Worm (Caenorhabditis elegans) whole organism, L2 larva: Measurements from ENCODE around the gene C38D9.2.
"Not testable (repeated sequence)": the region's sequence is repeated elsewhere in the genome, so short reads cannot be mapped to it uniquely, and the experiment has no call there.

Experiments
- C34F6.9 ChIP-seq: fragments of 150-350 bp; optimal IDR thresholded peaks from 2 replicates; lab custom pipeline; 2014; ENCODE audit warnings: missing biosample characterization, missing genetic modification characterization
- R02D3.7 ChIP-seq: fragments of 150-350 bp; optimal IDR thresholded peaks from 2 replicates; lab custom pipeline; 2014; ENCODE audit warnings: missing biosample characterization, missing genetic modification characterization
- Y55F3AM.14 ChIP-seq: fragments of 200-800 bp; sonication (Bioruptor generic); optimal IDR thresholded peaks from 2 replicates; lab custom pipeline; 2018; ENCODE audit warnings: mild to moderate bottlenecking, missing genetic modification characterization, missing compliant biosample characterization
- ZK546.5 ChIP-seq: sonication (generic microtip); optimal IDR thresholded peaks from 2 replicates; lab custom pipeline; 2017; ENCODE audit warnings: missing biosample characterization, missing genetic modification characterization
- aly-2 ChIP-seq: fragments of 150-350 bp; optimal IDR thresholded peaks from 2 replicates; lab custom pipeline; 2014; ENCODE audit warnings: missing biosample characterization, missing genetic modification characterization
- blmp-1 ChIP-seq: sonication (generic microtip); optimal IDR thresholded peaks from 2 replicates; lab custom pipeline; 2017; ENCODE audit warnings: missing genetic modification characterization, mild to moderate bottlenecking, missing compliant biosample characterization, antibody characterized with exemption, moderate library complexity; ENCODE audit not compliant: insufficient read depth
- ceh-16 ChIP-seq: fragments of 150-350 bp; optimal IDR thresholded peaks from 2 replicates; lab custom pipeline; 2014; ENCODE audit warnings: missing biosample characterization, missing genetic modification characterization
- ceh-82 ChIP-seq: fragments of 150-350 bp; optimal IDR thresholded peaks from 2 replicates; lab custom pipeline; 2014; ENCODE audit warnings: missing biosample characterization, missing genetic modification characterization
- dmd-4 ChIP-seq: sonication (generic microtip); optimal IDR thresholded peaks from 2 replicates; lab custom pipeline; 2017; ENCODE audit warnings: missing biosample characterization, missing genetic modification characterization
- elt-1 ChIP-seq: fragments of 150-350 bp; optimal IDR thresholded peaks from 2 replicates; lab custom pipeline; 2014; ENCODE audit warnings: missing biosample characterization, missing genetic modification characterization
- elt-3 ChIP-seq: sonication (generic microtip); optimal IDR thresholded peaks from 2 replicates; lab custom pipeline; 2017; ENCODE audit warnings: missing biosample characterization, missing genetic modification characterization
- fos-1 ChIP-seq: fragments of 150-350 bp; optimal IDR thresholded peaks from 2 replicates; lab custom pipeline; 2014; ENCODE audit warnings: missing biosample characterization, missing genetic modification characterization
- lin-11 ChIP-seq: fragments of 150-350 bp; sonication (generic microtip); optimal IDR thresholded peaks from 2 replicates; lab custom pipeline; 2014; ENCODE audit warnings: missing biosample characterization, missing genetic modification characterization, inconsistent platforms, mixed read lengths
- lin-13 ChIP-seq: fragments of 150-350 bp; optimal IDR thresholded peaks from 2 replicates; lab custom pipeline; 2014; ENCODE audit warnings: missing biosample characterization, missing genetic modification reagents, missing genetic modification characterization
- lin-39 ChIP-seq: fragments of 150-350 bp; optimal IDR thresholded peaks from 2 replicates; lab custom pipeline; 2014; ENCODE audit warnings: missing biosample characterization, missing genetic modification reagents, missing genetic modification characterization
- mab-5 ChIP-seq: fragments of 150-350 bp; optimal IDR thresholded peaks from 2 replicates; lab custom pipeline; 2014; ENCODE audit warnings: missing biosample characterization, missing genetic modification characterization
- mbf-1 ChIP-seq: sonication (generic microtip); optimal IDR thresholded peaks from 2 replicates; lab custom pipeline; 2017; ENCODE audit warnings: missing biosample characterization, missing genetic modification characterization
- mdl-1 ChIP-seq, 2 experiments: fragments of 150-350 bp in 1 of 2; sonication (generic microtip) in 1 of 2; optimal IDR thresholded peaks; 2 replicates each; lab custom pipeline; 2017; ENCODE audit warnings: missing biosample characterization in 2 of 2, missing genetic modification characterization in 2 of 2
- nhr-11 ChIP-seq: fragments of 150-350 bp; optimal IDR thresholded peaks from 2 replicates; lab custom pipeline; 2014; ENCODE audit warnings: missing biosample characterization, missing genetic modification characterization
- nhr-21 ChIP-seq: fragments of 150-350 bp; optimal IDR thresholded peaks from 2 replicates; lab custom pipeline; 2014; ENCODE audit warnings: missing biosample characterization, missing genetic modification characterization
- nhr-23 ChIP-seq: fragments of 150-350 bp; optimal IDR thresholded peaks from 2 replicates; lab custom pipeline; 2014; ENCODE audit warnings: missing biosample characterization, missing genetic modification reagents, missing genetic modification characterization
- nhr-77 ChIP-seq: fragments of 150-350 bp; optimal IDR thresholded peaks from 2 replicates; lab custom pipeline; 2014; ENCODE audit warnings: missing biosample characterization, missing genetic modification characterization
- skn-1 ChIP-seq: sonication (generic microtip); optimal IDR thresholded peaks from 2 replicates; lab custom pipeline; 2017; ENCODE audit warnings: missing biosample characterization, missing genetic modification characterization
- sma-3 ChIP-seq: sonication (generic microtip); optimal IDR thresholded peaks from 2 replicates; lab custom pipeline; 2016; ENCODE audit warnings: missing genetic modification reagents, missing genetic modification characterization, missing compliant biosample characterization
- sma-9 ChIP-seq, 2 experiments: fragments of 150-350 bp in 1 of 2; sonication (generic microtip) in 1 of 2; optimal IDR thresholded peaks; 2 replicates each; lab custom pipeline; 2014 to 2016; ENCODE audit warnings: missing genetic modification characterization in 2 of 2, mild to moderate bottlenecking in 1 of 2, missing biosample characterization in 1 of 2, missing compliant biosample characterization in 1 of 2, missing genetic modification reagents in 1 of 2, moderate library complexity in 1 of 2
- unc-39 ChIP-seq: fragments of 150-350 bp; optimal IDR thresholded peaks from 2 replicates; lab custom pipeline; 2014; ENCODE audit warnings: missing biosample characterization, missing genetic modification characterization
- zag-1 ChIP-seq: fragments of 150-350 bp; optimal IDR thresholded peaks from 2 replicates; lab custom pipeline; 2014; ENCODE audit warnings: missing biosample characterization, missing genetic modification characterization
- ztf-1 ChIP-seq: fragments of 200-800 bp; sonication (Bioruptor generic); conservative IDR thresholded peaks from 2 replicates; pipeline ENCODE4 v1.3.6; 2022; ENCODE audit warnings: missing genetic modification characterization, missing compliant biosample characterization
- ztf-11 ChIP-seq: sonication (generic microtip); optimal IDR thresholded peaks from 2 replicates; lab custom pipeline; 2017; ENCODE audit warnings: missing biosample characterization, missing genetic modification characterization

Gene C38D9.2

ce11 chrV:17606050-17606449 lies 39.1 kb downstream of the C38D9.2 start, which contains the start of gene Y6G8.16:
Gene Y6G8.16, plus strand, starts transcription at chrV:17606350.
- TF ChIP-seq mbf-1 (tag; lab: Kevin White, UChicago); blmp-1 (tag; lab: Kevin White, UChicago); mdl-1 (tag; optimal IDR thresholded peaks at IDR 0.05; lab: Kevin White, UChicago): not testable (repeated sequence)
- TF ChIP-seq, all 48 proteins: peak for 0; not testable (repeated sequence) for 48

ce11 chrV:17607797-17608196 lies 40.8 kb downstream of the C38D9.2 start, which contains the start of gene srz-91:
Gene srz-91, plus strand, starts transcription at chrV:17608097.
- TF ChIP-seq aly-2 (tag; lab: Kevin White, UChicago) (no peak), R02D3.7 (tag; lab: Kevin White, UChicago) (no peak), lin-11 (tag; lab: Kevin White, UChicago) (no peak), ztf-1 (GFP tag; lab: Robert Waterston, UW) (no peak), nhr-77 (tag; lab: Kevin White, UChicago) (no peak), nhr-23 (no peak), unc-39 (tag; lab: Kevin White, UChicago) (no peak), fos-1 (tag; lab: Kevin White, UChicago) (no peak), ceh-82 (tag; lab: Kevin White, UChicago) (no peak), elt-1 (tag; lab: Kevin White, UChicago) (no peak), ZK546.5 (no peak), nhr-21 (tag; lab: Kevin White, UChicago) (no peak), ztf-11 (no peak)

- not testable (repeated sequence) for TF ChIP-seq nhr-11; mbf-1 (tag; lab: Kevin White, UChicago); sma-3 (GFP tag; lab: Kevin White, UChicago)
- TF ChIP-seq, all 48 proteins: peak for 0; not testable (repeated sequence) for 48
Observed at ce11 chrV:17610503-17610902, 43.6 kb downstream of the C38D9.2 start, which contains the start of gene Y6G8.15. Gene Y6G8.15, minus strand, starts transcription at chrV:17610603.

- no peak for TF ChIP-seq zag-1
- TF ChIP-seq C34F6.9 (tag; lab: Kevin White, UChicago): no peak
- TF ChIP-seq ztf-1 (GFP tag; lab: Robert Waterston, UW): no peak
- no peak for TF ChIP-seq sma-9 (GFP tag; optimal IDR thresholded peaks at IDR 0.05; lab: Kevin White, UChicago)
- TF ChIP-seq sma-9 (tag; optimal IDR thresholded peaks at IDR 0.05; lab: Kevin White, UChicago): no peak
- no peak for TF ChIP-seq ceh-16 (tag; lab: Kevin White, UChicago)
- TF ChIP-seq elt-3 (tag; lab: Kevin White, UChicago): no peak
- no peak for TF ChIP-seq mab-5 (tag; lab: Kevin White, UChicago)
- TF ChIP-seq lin-13 (GFP tag; lab: Kevin White, UChicago): no peak
- TF ChIP-seq fos-1 (tag; lab: Kevin White, UChicago): no peak
Observed at ce11 chrV:17614251-17614650, 47.3 kb downstream of the C38D9.2 start, which contains the start of gene Y6G8.14. Gene Y6G8.14, minus strand, starts transcription at chrV:17614351.

- TF ChIP-seq mab-5 (tag; lab: Kevin White, UChicago) (no peak), zag-1 (no peak), fos-1 (tag; lab: Kevin White, UChicago) (peak; percentile 11)
Observed at ce11 chrV:17615609-17616008, 48.7 kb downstream of the C38D9.2 start, which contains the start of gene Y6G8.5. Gene Y6G8.5, minus strand, starts transcription at chrV:17615709.

ce11 chrV:17616807-17617206 lies 49.9 kb downstream of the C38D9.2 start, which contains the start of gene Y6G8.6:
Gene Y6G8.6, minus strand, starts transcription at chrV:17616904.
- TF ChIP-seq fos-1 (tag; lab: Kevin White, UChicago): peak; percentile 77
- TF ChIP-seq ztf-1 (GFP tag; lab: Robert Waterston, UW): no peak
- no peak for TF ChIP-seq dmd-4
- no peak for TF ChIP-seq lin-39

ce11 chrV:17620266-17620665 lies 53.3 kb downstream of the C38D9.2 start, which contains the start of gene Y6G8.8:
Gene Y6G8.8, plus strand, starts transcription at chrV:17620566.
- TF ChIP-seq elt-1 (tag; lab: Kevin White, UChicago) (no peak), ceh-82 (tag; lab: Kevin White, UChicago) (no peak), Y55F3AM.14 (GFP tag; lab: Kevin White, UChicago) (no peak), sma-9 (GFP tag; optimal IDR thresholded peaks at IDR 0.05; lab: Kevin White, UChicago) (no peak), sma-9 (tag; optimal IDR thresholded peaks at IDR 0.05; lab: Kevin White, UChicago) (no peak), skn-1 (tag; lab: Kevin White, UChicago) (no peak)
